Worm (Caenorhabditis elegans) whole organism, young adult: Measurements from ENCODE around the gene cup-15.

Experiments
- F52B5.7 ChIP-seq: sonication (generic microtip); optimal IDR thresholded peaks from 2 replicates; lab custom pipeline; 2016; ENCODE audit warnings: mild to moderate bottlenecking, missing genetic modification characterization, missing compliant biosample characterization
- F55B11.4 ChIP-seq: sonication (generic microtip); optimal IDR thresholded peaks from 2 replicates; lab custom pipeline; 2016; ENCODE audit warnings: missing compliant biosample characterization, missing genetic modification characterization, borderline replicate concordance; ENCODE audit not compliant: insufficient read depth
- Y53F4B.3 ChIP-seq: fragments of 200-800 bp; sonication (Bioruptor generic); IDR thresholded peaks from 2 replicates; pipeline ENCODE4 v1.3.6; 2022; ENCODE audit warnings: missing genetic modification reagents, missing genetic modification characterization, missing compliant biosample characterization
- atf-7 ChIP-seq: sonication (generic microtip); optimal IDR thresholded peaks from 2 replicates; lab custom pipeline; 2017; ENCODE audit warnings: mild to moderate bottlenecking, missing genetic modification characterization, missing compliant biosample characterization
- ceh-27 ChIP-seq: fragments of 200-800 bp; sonication (Bioruptor generic); optimal IDR thresholded peaks from 2 replicates; lab custom pipeline; 2018; ENCODE audit warnings: mild to moderate bottlenecking, missing genetic modification characterization, moderate library complexity, missing compliant biosample characterization
- dpl-1 ChIP-seq: fragments of 150-350 bp; optimal IDR thresholded peaks from 2 replicates; lab custom pipeline; 2014; ENCODE audit warnings: missing biosample characterization, missing genetic modification reagents, missing genetic modification characterization
- egl-44 ChIP-seq: fragments of 200-800 bp; sonication (Bioruptor generic); IDR thresholded peaks from 2 replicates; pipeline ENCODE4 v1.3.6; 2022; ENCODE audit warnings: missing genetic modification reagents, missing genetic modification characterization, missing compliant biosample characterization
- lin-26 ChIP-seq: fragments of 200-800 bp; sonication (Bioruptor generic); IDR thresholded peaks from 2 replicates; pipeline ENCODE4 v1.3.6; 2022; ENCODE audit warnings: missing genetic modification reagents, missing genetic modification characterization, missing compliant biosample characterization
- lin-40 ChIP-seq: sonication (generic microtip); optimal IDR thresholded peaks from 2 replicates; lab custom pipeline; 2016; ENCODE audit warnings: missing genetic modification characterization, mild to moderate bottlenecking, missing compliant biosample characterization, missing genotype, missing genetic modification reagents
- nfya-1 ChIP-seq: sonication (generic microtip); optimal IDR thresholded peaks from 2 replicates; lab custom pipeline; 2017; ENCODE audit warnings: antibody characterized with exemption, missing compliant biosample characterization, missing genetic modification characterization, borderline replicate concordance; ENCODE audit not compliant: insufficient read depth
- nfyb-1 ChIP-seq: fragments of 200-800 bp; sonication (Bioruptor generic); IDR thresholded peaks from 2 replicates; pipeline ENCODE4 v1.3.6; 2022; ENCODE audit warnings: missing genetic modification reagents, missing genetic modification characterization, missing compliant biosample characterization
- nhr-90 ChIP-seq: sonication (generic microtip); optimal IDR thresholded peaks from 2 replicates; lab custom pipeline; 2016; ENCODE audit warnings: missing genotype, mild to moderate bottlenecking, missing genetic modification characterization, missing compliant biosample characterization
- unc-62 ChIP-seq: fragments of 150-350 bp; optimal IDR thresholded peaks from 2 replicates; lab custom pipeline; 2014; ENCODE audit warnings: missing biosample characterization, missing genetic modification reagents, missing genetic modification characterization
- ztf-22 ChIP-seq: fragments of 200-800 bp; sonication (Bioruptor generic); optimal IDR thresholded peaks from 2 replicates; lab custom pipeline; 2018; ENCODE audit warnings: mild to moderate bottlenecking, missing genetic modification characterization, moderate library complexity, missing compliant biosample characterization

DNA sequence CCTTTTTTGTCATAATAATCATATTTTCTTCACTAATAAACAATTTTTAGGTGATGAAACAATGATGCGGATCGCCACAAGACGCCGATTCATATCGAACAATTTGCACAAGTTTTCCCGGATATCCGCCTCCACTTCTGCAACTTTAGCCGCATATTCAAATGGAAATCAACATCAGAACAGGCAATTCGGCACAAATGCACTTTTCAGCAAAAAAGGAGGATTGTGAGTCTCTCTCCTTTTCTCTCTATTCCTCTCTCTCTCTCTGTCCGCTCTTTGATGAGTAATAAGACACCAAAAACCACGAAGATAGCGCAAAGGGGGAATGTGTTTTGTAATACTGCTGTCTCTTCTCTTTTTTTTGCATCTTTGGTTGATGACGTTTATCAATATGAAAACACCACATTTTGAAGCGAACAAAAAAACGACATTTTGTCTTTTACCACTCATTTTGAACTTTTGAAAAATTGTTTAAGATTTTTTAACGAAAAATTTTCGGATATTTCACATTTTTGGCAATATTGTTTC lies 27.9 kb upstream of the cup-15 start, which contains the start of gene eat-3:
- no peak for TF ChIP-seq dpl-1 (GFP tag; lab: Kevin White, UChicago)
- TF ChIP-seq lin-40 = peak; percentile 17
- no peak for TF ChIP-seq nfya-1
- no peak for TF ChIP-seq Y53F4B.3 (GFP tag; lab: Robert Waterston, UW)
- no peak for TF ChIP-seq atf-7 (tag; lab: Kevin White, UChicago)
- TF ChIP-seq egl-44 (GFP tag; lab: Robert Waterston, UW) = no peak
- TF ChIP-seq ztf-22 = no peak
- no peak for TF ChIP-seq F52B5.7 (tag; lab: Kevin White, UChicago)
- no peak for TF ChIP-seq ceh-27 (GFP tag; lab: Kevin White, UChicago)
- no peak for TF ChIP-seq unc-62 (GFP tag; lab: Kevin White, UChicago)
- TF ChIP-seq F55B11.4 (tag; lab: Kevin White, UChicago) = no peak
- TF ChIP-seq nfyb-1 (GFP tag; lab: Robert Waterston, UW) = no peak
- TF ChIP-seq lin-26 (GFP tag; lab: Robert Waterston, UW) = no peak
- TF ChIP-seq nhr-90 (tag; lab: Kevin White, UChicago) = no peak
